Worm (Caenorhabditis elegans) whole organism, late embryonic: Measurements from ENCODE around the gene unc-132.

Source experiments
- ama-1 ChIP-seq: fragments of 150-350 bp; optimal IDR thresholded peaks from 2 replicates; lab custom pipeline; 2014
- ceh-6 ChIP-seq: fragments of 200-800 bp; sonication (Bioruptor generic); optimal IDR thresholded peaks from 2 replicates; lab custom pipeline; 2018; ENCODE audit warnings: mild to moderate bottlenecking, missing genetic modification characterization, missing compliant biosample characterization
- ets-4 ChIP-seq: sonication (generic microtip); optimal IDR thresholded peaks from 2 replicates; lab custom pipeline; 2016; ENCODE audit warnings: missing genetic modification characterization, missing compliant biosample characterization
- fkh-10 ChIP-seq: fragments of 150-350 bp; optimal IDR thresholded peaks from 2 replicates; lab custom pipeline; 2014; ENCODE audit warnings: missing biosample characterization, missing genetic modification reagents, missing genetic modification characterization
- odd-2 ChIP-seq: sonication (generic microtip); optimal IDR thresholded peaks from 2 replicates; lab custom pipeline; 2017; ENCODE audit warnings: antibody characterized with exemption, mild to moderate bottlenecking, missing genetic modification characterization, missing compliant biosample characterization

ce11 chrV:3714750-3715149 is 27.8 kb downstream of the unc-132 start:
- TF ChIP-seq odd-2 (tag; lab: Kevin White, UChicago) (no peak), fkh-10 (GFP tag; lab: Kevin White, UChicago) (no peak), ets-4 (tag; lab: Kevin White, UChicago) (no peak), ama-1 (lab: Kevin White, UChicago) (no peak), ceh-6 (GFP tag; lab: Kevin White, UChicago) (no peak)
